Fruit fly (Drosophila melanogaster): ENCODE measurements around the gene CG32486.

Gene CG32486

DNA sequence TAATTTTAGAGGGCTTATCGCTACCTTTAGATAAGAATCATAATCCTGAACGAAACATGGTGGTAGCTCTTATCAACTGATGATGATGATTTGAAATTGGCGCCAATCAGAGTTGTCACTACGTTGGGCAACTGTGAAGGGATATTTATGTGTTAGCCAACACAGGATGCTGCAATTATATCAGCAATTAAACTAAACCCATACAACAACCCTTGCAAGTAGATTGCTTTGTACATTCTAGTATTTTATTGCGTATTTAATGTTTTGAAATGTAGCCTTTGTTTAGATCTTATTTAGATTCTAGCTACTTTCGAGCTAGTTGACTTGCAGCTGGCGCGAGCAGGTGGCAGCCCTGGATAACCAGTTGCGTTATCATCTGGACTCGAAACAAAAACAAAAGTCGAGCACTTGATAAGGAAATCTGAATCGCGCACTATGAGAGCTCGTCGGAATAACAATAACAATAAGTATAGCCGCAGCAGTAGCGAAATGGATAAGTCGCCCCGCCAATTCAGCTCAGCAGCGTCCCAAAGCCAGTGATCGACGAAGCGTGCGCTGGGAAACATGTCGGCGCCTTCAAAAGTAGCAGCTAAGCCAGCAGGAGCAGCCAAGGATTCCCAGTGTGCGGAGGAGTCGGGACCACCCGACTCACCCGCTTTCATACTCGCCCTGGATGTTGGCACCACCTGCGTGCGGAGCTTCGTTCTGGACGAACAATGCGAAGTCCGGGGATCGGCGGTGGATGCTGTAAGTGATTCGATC, 18.3 kb downstream of the CG32486 start, which contains the start of gene CG1271 (continued):
- TF ChIP-seq CG6254 (GFP tag; optimal IDR thresholded peaks at IDR 0.05), result peak; percentile 9
- peak; percentile 17; the same call in 1 of the 2 replicates for TF ChIP-seq Scr (GFP tag; IDR thresholded peaks at IDR 0.05; ENCODE audit: partially characterized antibody)
- TF ChIP-seq ken (GFP tag; IDR thresholded peaks at IDR 0.05), result 0 out of 3 replicates have a peak, but pooled peaks have one; percentile 44
- TF ChIP-seq Hr39 (optimal IDR thresholded peaks at IDR 0.05), result no peak
- 0 out of 3 replicates have a peak, but pooled peaks have one; percentile 45 for TF ChIP-seq C15 (GFP tag; IDR thresholded peaks at IDR 0.05)
- TF ChIP-seq CG2199 (GFP tag; IDR thresholded peaks at IDR 0.05), result no peak
- TF ChIP-seq yki (optimal IDR thresholded peaks at IDR 0.05), result no peak
- peak; percentile 94 for TF ChIP-seq row (GFP tag; IDR thresholded peaks at IDR 0.05)
- peak; percentile 78 for TF ChIP-seq Nf-YC (tag; optimal IDR thresholded peaks at IDR 0.05)
- TF ChIP-seq Rfx (GFP tag; IDR thresholded peaks at IDR 0.05), result peak; percentile 76
- TF ChIP-seq ap (GFP tag; IDR thresholded peaks at IDR 0.05), result no peak
- peak; percentile 86 for TF ChIP-seq CG15514 (GFP tag; optimal IDR thresholded peaks at IDR 0.05)
- no peak for TF ChIP-seq usp (GFP tag; optimal IDR thresholded peaks at IDR 0.05)
- peak in 1 of 2 experiments; percentile 21 for TF ChIP-seq insv (GFP tag; optimal IDR thresholded peaks at IDR 0.05)
- TF ChIP-seq sug (tag; optimal IDR thresholded peaks at IDR 0.05), result peak; percentile 93
- peak; percentile 80 for TF ChIP-seq CG3847 (GFP tag; IDR thresholded peaks at IDR 0.05)
- peak; percentile 49 for TF ChIP-seq pum (GFP tag; optimal IDR thresholded peaks at IDR 0.05)
- peak; percentile 74 for TF ChIP-seq lilli (GFP tag; optimal IDR thresholded peaks at IDR 0.05)
- no peak for TF ChIP-seq ftz-f1 (GFP tag; optimal IDR thresholded peaks at IDR 0.05)
- TF ChIP-seq Stat92E (GFP tag; optimal IDR thresholded peaks at IDR 0.05), result peak in 1 of 3 experiments; percentile 58
- no peak for TF ChIP-seq CG2889 (GFP tag; IDR thresholded peaks at IDR 0.05)
- no peak for TF ChIP-seq D (optimal IDR thresholded peaks at IDR 0.05)
- peak; percentile 25 for TF ChIP-seq D (GFP tag; optimal IDR thresholded peaks at IDR 0.05)
- TF ChIP-seq Doc2 (GFP tag; IDR thresholded peaks at IDR 0.05), result no peak
- peak; percentile 97 for TF ChIP-seq CG10267 (tag; optimal IDR thresholded peaks at IDR 0.05)
- TF ChIP-seq zf30C (GFP tag; optimal IDR thresholded peaks at IDR 0.05), result no peak
- peak; percentile 11 for TF ChIP-seq dmrt11E (tag; optimal IDR thresholded peaks at IDR 0.05)
- TF ChIP-seq Dp (GFP tag; optimal IDR thresholded peaks at IDR 0.05), result peak; percentile 92
- TF ChIP-seq slou (GFP tag; optimal IDR thresholded peaks at IDR 0.05), result peak; percentile 24
- TF ChIP-seq CG12219 (GFP tag; optimal IDR thresholded peaks at IDR 0.05), result no peak
- peak; percentile 61 for TF ChIP-seq CG8924 (tag; optimal IDR thresholded peaks at IDR 0.05)
- no peak for TF ChIP-seq Oli (tag; optimal IDR thresholded peaks at IDR 0.05)
- peak; percentile 57 for TF ChIP-seq Chrac-16 (GFP tag; optimal IDR thresholded peaks at IDR 0.05)
- TF ChIP-seq bowl (GFP tag; IDR thresholded peaks at IDR 0.05), result no peak
- TF ChIP-seq psq (GFP tag; optimal IDR thresholded peaks at IDR 0.05), result no peak
- peak; percentile 26; the same call in 1 of the 2 replicates for TF ChIP-seq gsb (GFP tag; IDR thresholded peaks at IDR 0.05)
- no peak for TF ChIP-seq cas (GFP tag; IDR thresholded peaks at IDR 0.05)
- TF ChIP-seq kni (GFP tag; optimal IDR thresholded peaks at IDR 0.05), result peak; percentile 93
- no peak for TF ChIP-seq prd (optimal IDR thresholded peaks at IDR 0.05)
- peak; percentile 66; the same call in 2 of the 3 replicates for TF ChIP-seq prd (GFP tag; IDR thresholded peaks at IDR 0.05)
- peak; percentile 39 for TF ChIP-seq vfl (GFP tag; optimal IDR thresholded peaks at IDR 0.05)
- TF ChIP-seq CG2202 (tag; optimal IDR thresholded peaks at IDR 0.05), result no peak
- TF ChIP-seq CG33557 (GFP tag; optimal IDR thresholded peaks at IDR 0.05), result peak; percentile 48
- TF ChIP-seq Bdp1 (GFP tag; optimal IDR thresholded peaks at IDR 0.05), result peak; percentile 28
- no peak for TF ChIP-seq CG5953 (GFP tag; IDR thresholded peaks at IDR 0.05)
- TF ChIP-seq E2f2 (GFP tag; IDR thresholded peaks at IDR 0.05), result peak; percentile 97
- TF ChIP-seq dati (GFP tag; IDR thresholded peaks at IDR 0.05), result no peak
- no peak for TF ChIP-seq Vsx1 (GFP tag; optimal IDR thresholded peaks at IDR 0.05)
- TF ChIP-seq Dip3 (GFP tag; optimal IDR thresholded peaks at IDR 0.05), result peak; percentile 67
- 0 out of 2 replicates have a peak, but pooled peaks have one; percentile 37 for TF ChIP-seq CG6272 (GFP tag; IDR thresholded peaks at IDR 0.05)
- TF ChIP-seq Sry-β (GFP tag; optimal IDR thresholded peaks at IDR 0.05), result peak; percentile 99

Measured in whole organism, embryonic.